Worm (Caenorhabditis elegans): Measurements from ENCODE around the gene ZK218.7.

DNA sequence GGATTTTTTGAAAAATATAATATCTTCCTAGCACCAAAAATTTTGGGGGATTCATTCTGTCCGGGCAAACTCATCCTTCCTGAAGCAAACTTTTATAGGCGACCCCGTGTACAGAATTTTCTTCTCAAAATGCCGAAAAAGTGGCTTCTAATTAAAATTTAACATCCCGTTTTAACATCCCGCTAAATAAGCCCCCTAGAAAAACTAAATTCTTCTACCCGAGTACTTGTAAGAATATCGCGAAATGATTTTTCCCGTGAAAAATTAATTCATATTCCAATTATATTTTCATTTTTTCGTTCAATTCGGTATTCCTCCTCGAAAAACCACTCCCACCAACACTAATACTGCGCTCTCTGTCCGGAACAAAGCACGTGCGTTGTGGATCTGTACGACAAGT is 36.7 kb upstream of the ZK218.7 start, which contains the start of gene T05E12.8:
- TF ChIP-seq tra-4 (tag; optimal IDR thresholded peaks at IDR 0.05) (no peak), B0310.2 (tag; optimal IDR thresholded peaks at IDR 0.05) (no peak), scrt-1 (GFP tag; IDR thresholded peaks at IDR 0.05) (no peak), ceh-36 (tag; optimal IDR thresholded peaks at IDR 0.05) (no peak), aly-1 (tag; optimal IDR thresholded peaks at IDR 0.05) (no peak), pes-1 (GFP tag; IDR thresholded peaks at IDR 0.05) (no peak), ama-1 (optimal IDR thresholded peaks at IDR 0.05) (no peak), hmg-4 (GFP tag; optimal IDR thresholded peaks at IDR 0.05) (no peak), sea-1 (GFP tag; conservative IDR thresholded peaks at IDR 0.05) (no peak)
